Worm (Caenorhabditis elegans) whole organism, L1 larva: ENCODE measurements around the gene daf-14.

Experiments used
- F16B12.6 ChIP-seq: fragments of 150-350 bp; optimal IDR thresholded peaks from 2 replicates; lab custom pipeline; 2014; ENCODE audit warnings: missing biosample characterization, missing genetic modification characterization
- dpl-1 ChIP-seq, 3 experiments: fragments of 150-350 bp in 2 of 3; sonication (generic microtip) in 1 of 3; optimal IDR thresholded peaks; 2 replicates each; lab custom pipeline; 2014 to 2017; ENCODE audit warnings: missing biosample characterization in 3 of 3, missing genetic modification characterization in 3 of 3, missing genetic modification reagents in 3 of 3
- efl-1 ChIP-seq, 4 experiments: fragments of 150-350 bp; optimal IDR thresholded peaks in 3 of 4; peaks in 1 of 4; 1 replicate in 1 of 4; 2 replicates in 3 of 4; lab custom pipeline; 2014; ENCODE audit warnings: missing biosample characterization in 2 of 4, missing genetic modification characterization in 2 of 4, missing genetic modification reagents in 2 of 4
- fkh-10 ChIP-seq: sonication (generic microtip); optimal IDR thresholded peaks from 2 replicates; lab custom pipeline; 2017; ENCODE audit warnings: missing biosample characterization, missing genetic modification reagents, missing genetic modification characterization
- fos-1 ChIP-seq: fragments of 150-350 bp; optimal IDR thresholded peaks from 2 replicates; lab custom pipeline; 2014; ENCODE audit warnings: missing biosample characterization, missing genetic modification characterization
- grh-1 ChIP-seq: fragments of 200-800 bp; sonication (Bioruptor generic); IDR thresholded peaks from 2 replicates; pipeline ENCODE4 v1.3.6; 2022; ENCODE audit warnings: missing genetic modification reagents, missing genetic modification characterization, missing compliant biosample characterization
- hlh-4 ChIP-seq: sonication (generic microtip); optimal IDR thresholded peaks from 2 replicates; lab custom pipeline; 2016; ENCODE audit warnings: mild to moderate bottlenecking, missing genetic modification characterization, missing compliant biosample characterization
- mdl-1 ChIP-seq, 2 experiments: fragments of 150-350 bp; optimal IDR thresholded peaks; 2 replicates each; lab custom pipeline; 2014 to 2017; ENCODE audit warnings: missing biosample characterization in 2 of 2, missing genetic modification characterization in 2 of 2, inconsistent platforms in 1 of 2
- nhr-77 ChIP-seq: fragments of 150-350 bp; optimal IDR thresholded peaks from 2 replicates; lab custom pipeline; 2014; ENCODE audit warnings: missing biosample characterization, missing genetic modification characterization
- pqm-1 ChIP-seq: sonication (generic microtip); optimal IDR thresholded peaks from 3 replicates; lab custom pipeline; 2017; ENCODE audit warnings: missing biosample characterization, missing genetic modification characterization
- unc-30 ChIP-seq: sonication (generic microtip); optimal IDR thresholded peaks from 2 replicates; lab custom pipeline; 2017; ENCODE audit warnings: missing biosample characterization, missing genetic modification characterization
- unc-62 ChIP-seq: fragments of 150-350 bp; optimal IDR thresholded peaks from 2 replicates; lab custom pipeline; 2014; ENCODE audit warnings: missing biosample characterization, missing genetic modification reagents, missing genetic modification characterization
- ztf-4 ChIP-seq: fragments of 150-350 bp; optimal IDR thresholded peaks from 2 replicates; lab custom pipeline; 2014; ENCODE audit warnings: missing biosample characterization, missing genetic modification characterization

DNA sequence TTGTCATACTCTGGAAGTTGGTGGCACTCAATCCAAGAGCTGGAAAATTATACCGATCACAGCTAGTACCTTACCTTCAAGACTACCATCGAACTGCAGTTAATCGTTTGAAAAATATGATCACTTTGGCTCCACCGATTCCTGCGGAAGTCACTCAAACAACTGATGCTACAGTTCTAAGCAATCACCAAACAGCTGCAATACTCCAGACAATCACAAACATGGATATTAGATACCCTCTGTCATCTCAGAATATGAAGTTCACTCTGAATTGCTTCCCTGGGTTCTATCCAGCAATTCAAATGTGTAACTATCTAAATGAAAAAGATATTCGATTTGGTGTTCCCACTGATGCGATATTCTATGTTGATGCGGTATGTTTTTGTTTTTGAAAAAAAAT, 38.1 kb downstream of the daf-14 start:
- TF ChIP-seq grh-1 (no peak), fos-1 (no peak), fkh-10 (GFP tag; lab: Kevin White, UChicago) (no peak), unc-62 (no peak), nhr-77 (no peak), efl-1 (optimal IDR thresholded peaks at IDR 0.05; lab: Kevin White, UChicago) (no peak), efl-1 (GFP tag; optimal IDR thresholded peaks at IDR 0.05 in 1 of 2; lab: Kevin White, UChicago) (no peak), ztf-4 (tag; lab: Kevin White, UChicago) (no peak), mdl-1 (tag; optimal IDR thresholded peaks at IDR 0.05; lab: Kevin White, UChicago) (no peak), dpl-1 (GFP tag; optimal IDR thresholded peaks at IDR 0.05; lab: Kevin White, UChicago) (no peak), pqm-1 (tag; lab: Kevin White, UChicago) (no peak), F16B12.6 (no peak), unc-30 (tag; lab: Kevin White, UChicago) (no peak), hlh-4 (no peak)
